Fruit fly (Drosophila melanogaster) whole organism, larva: ENCODE data around the gene CG14423.

Source experiments
- noc ChIP-seq: fragments of 200-800 bp; sonication (Bioruptor generic); optimal IDR thresholded peaks from 3 replicates; lab custom pipeline; 2019; ENCODE audit warnings: missing biosample characterization, mild to moderate bottlenecking, missing genetic modification characterization, moderate library complexity

CG14423 gene

dm6 chrX:2956641-2957040 is 11.4 kb downstream of the CG14423 start:
- TF ChIP-seq noc (tag; lab: Kevin White, UChicago), result no peak

- no peak for TF ChIP-seq noc (tag; lab: Kevin White, UChicago)
Observed at dm6 chrX:2963171-2963570, 18.0 kb downstream of the CG14423 start.

dm6 chrX:2963790-2964335 is 18.7 kb downstream of the CG14423 start:
- no peak for TF ChIP-seq noc (tag; lab: Kevin White, UChicago)

dm6 chrX:2964678-2965231 is 19.6 kb downstream of the CG14423 start:
- no peak for TF ChIP-seq noc (tag; lab: Kevin White, UChicago)

- no peak for TF ChIP-seq noc (tag; lab: Kevin White, UChicago)
Observed at dm6 chrX:2969039-2969438, 23.8 kb downstream of the CG14423 start.

dm6 chrX:2973593-2973992 is 28.4 kb downstream of the CG14423 start, which contains the start of gene rst:
Gene rst, minus strand, starts transcription at chrX:2973834.
- no peak for TF ChIP-seq noc (tag; lab: Kevin White, UChicago)

- no peak for TF ChIP-seq noc (tag; lab: Kevin White, UChicago)
Observed at dm6 chrX:2977857-2978473, 32.8 kb downstream of the CG14423 start.

- TF ChIP-seq noc (tag; lab: Kevin White, UChicago), result no peak
Observed at dm6 chrX:2980290-2980689, 35.1 kb downstream of the CG14423 start.

- no peak for TF ChIP-seq noc (tag; lab: Kevin White, UChicago)
Observed at dm6 chrX:2982441-2982995, 37.3 kb downstream of the CG14423 start.

- no peak for TF ChIP-seq noc (tag; lab: Kevin White, UChicago)
Observed at dm6 chrX:2984902-2985772, 39.9 kb downstream of the CG14423 start.

- no peak for TF ChIP-seq noc (tag; lab: Kevin White, UChicago)
Observed at dm6 chrX:2987320-2987719, 42.1 kb downstream of the CG14423 start.

- no peak for TF ChIP-seq noc (tag; lab: Kevin White, UChicago)
Observed at dm6 chrX:2989332-2989731, 44.1 kb downstream of the CG14423 start.

dm6 chrX:2990952-2991351 is 45.7 kb downstream of the CG14423 start:
- no peak for TF ChIP-seq noc (tag; lab: Kevin White, UChicago)

- no peak for TF ChIP-seq noc (tag; lab: Kevin White, UChicago)
Observed at dm6 chrX:2993098-2993773, 48.0 kb downstream of the CG14423 start.
